Worm (Caenorhabditis elegans) whole organism, L3 larva: ENCODE results near the gene C25A8.5.

Experiments
- ceh-16 ChIP-seq: sonication (generic microtip); optimal IDR thresholded peaks from 2 replicates; lab custom pipeline; 2017; ENCODE audit warnings: missing biosample characterization, missing genetic modification characterization
- ceh-28 ChIP-seq: fragments of 150-350 bp; optimal IDR thresholded peaks from 2 replicates; lab custom pipeline; 2014; ENCODE audit warnings: missing biosample characterization, missing genetic modification reagents, missing genetic modification characterization
- daf-12 ChIP-seq: fragments of 150-350 bp; optimal IDR thresholded peaks from 2 replicates; lab custom pipeline; 2014; ENCODE audit warnings: missing biosample characterization, missing genetic modification reagents, missing genetic modification characterization
- egl-5 ChIP-seq: fragments of 150-350 bp; optimal IDR thresholded peaks from 2 replicates; lab custom pipeline; 2017; ENCODE audit warnings: missing biosample characterization, missing genetic modification reagents, missing genetic modification characterization, inconsistent platforms
- elt-2 ChIP-seq: sonication (generic microtip); optimal IDR thresholded peaks from 2 replicates; lab custom pipeline; 2016; ENCODE audit warnings: missing genetic modification reagents, mild to moderate bottlenecking, missing genetic modification characterization, missing compliant biosample characterization
- elt-3 ChIP-seq, 3 experiments: fragments of 150-350 bp in 1 of 3; sonication (generic microtip) in 2 of 3; optimal IDR thresholded peaks; 2 replicates in 2 of 3; 4 replicates in 1 of 3; lab custom pipeline; 2014 to 2017; ENCODE audit warnings: missing biosample characterization in 3 of 3, missing genetic modification characterization in 3 of 3
- jun-1 ChIP-seq: fragments of 150-350 bp; optimal IDR thresholded peaks from 2 replicates; lab custom pipeline; 2014; ENCODE audit warnings: missing biosample characterization, missing genetic modification reagents, missing genetic modification characterization
- nfya-1 ChIP-seq: sonication (generic microtip); optimal IDR thresholded peaks from 2 replicates; lab custom pipeline; 2017; ENCODE audit warnings: missing genetic modification characterization, mild to moderate bottlenecking, missing compliant biosample characterization, antibody characterized with exemption, moderate library complexity; ENCODE audit not compliant: insufficient read depth
- nhr-28 ChIP-seq: fragments of 150-350 bp; optimal IDR thresholded peaks from 2 replicates; lab custom pipeline; 2014; ENCODE audit warnings: missing biosample characterization, missing genetic modification characterization
- nhr-67 ChIP-seq: fragments of 150-350 bp; optimal IDR thresholded peaks from 2 replicates; lab custom pipeline; 2014; ENCODE audit warnings: missing biosample characterization, missing genetic modification characterization
- pqm-1 ChIP-seq: fragments of 150-350 bp; optimal IDR thresholded peaks from 2 replicates; lab custom pipeline; 2017; ENCODE audit warnings: missing biosample characterization, missing genetic modification characterization, inconsistent platforms
- tbx-2 ChIP-seq: sonication (generic microtip); optimal IDR thresholded peaks from 2 replicates; lab custom pipeline; 2016; ENCODE audit warnings: mild to moderate bottlenecking, missing genetic modification characterization, missing compliant biosample characterization
- unc-39 ChIP-seq: sonication (generic microtip); optimal IDR thresholded peaks from 4 replicates; lab custom pipeline; 2017; ENCODE audit warnings: missing biosample characterization, missing genetic modification characterization
- unc-62 ChIP-seq: fragments of 150-350 bp; sonication (generic microtip); optimal IDR thresholded peaks from 4 replicates; lab custom pipeline; 2014; ENCODE audit warnings: missing biosample characterization, missing genetic modification reagents, missing genetic modification characterization

DNA sequence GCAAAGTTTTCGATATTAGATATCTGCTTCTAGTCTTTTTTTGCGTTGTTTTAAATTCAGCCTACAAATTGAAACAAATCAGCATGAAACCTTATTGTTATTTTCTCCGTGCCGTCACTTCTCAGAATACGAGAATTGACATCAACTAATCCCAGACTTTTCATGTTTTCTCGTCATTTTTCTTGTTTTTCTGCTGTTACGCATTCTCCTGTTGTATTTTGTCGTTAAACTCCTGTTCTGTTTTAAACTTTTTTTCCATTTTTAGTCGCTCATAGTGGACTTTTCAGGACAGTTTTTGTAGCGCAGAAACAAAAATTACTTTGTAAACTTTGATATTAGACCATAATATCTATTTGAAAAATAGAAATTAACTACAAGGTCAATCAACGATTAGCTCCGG lies 22.9 kb downstream of the C25A8.5 start:
- TF ChIP-seq nhr-67 (tag; lab: Kevin White, UChicago): no peak
- no peak for TF ChIP-seq daf-12
- no peak for TF ChIP-seq unc-62 (GFP tag; lab: Kevin White, UChicago)
- TF ChIP-seq nhr-28 (tag; lab: Kevin White, UChicago): no peak
- no peak for TF ChIP-seq elt-3 (tag; optimal IDR thresholded peaks at IDR 0.05; lab: Kevin White, UChicago)
- no peak for TF ChIP-seq nfya-1 (tag; lab: Kevin White, UChicago)
- no peak for TF ChIP-seq unc-39
- TF ChIP-seq jun-1: no peak
- no peak for TF ChIP-seq pqm-1 (tag; lab: Kevin White, UChicago)
- TF ChIP-seq tbx-2 (tag; lab: Kevin White, UChicago): no peak
- no peak for TF ChIP-seq egl-5 (tag; lab: Kevin White, UChicago)
- no peak for TF ChIP-seq ceh-16 (tag; lab: Kevin White, UChicago)
- no peak for TF ChIP-seq elt-2
- TF ChIP-seq ceh-28 (tag; lab: Kevin White, UChicago): no peak
